Fruit fly (Drosophila melanogaster): ENCODE results near the gene psd.
A peak's percentile ranks its signal among the peaks of the same experiment; 100 is the strongest.

psd gene

DNA sequence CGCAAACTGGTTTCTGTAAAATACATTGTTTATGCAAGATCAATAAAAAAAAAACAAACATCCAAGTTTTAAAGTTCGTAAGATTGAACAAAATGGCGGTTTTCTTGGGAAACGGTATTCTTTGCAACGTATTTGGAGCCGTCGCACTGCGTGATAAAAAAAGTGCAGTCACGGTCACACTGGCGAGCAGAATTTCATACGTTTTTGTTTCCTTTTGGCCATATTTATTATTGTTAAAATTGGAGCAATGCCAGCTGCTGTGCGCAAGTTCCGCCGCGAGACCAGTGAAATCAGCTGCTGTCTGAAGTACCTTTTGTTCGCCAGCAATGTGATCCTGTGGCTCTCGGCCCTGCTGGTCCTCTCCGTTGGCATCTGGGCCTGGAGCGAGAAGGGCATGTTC lies 35.3 kb upstream of the psd start, which contains the start of gene Tsp26A (continued):
- TF ChIP-seq CG3281 (GFP tag; optimal IDR thresholded peaks at IDR 0.05) (no peak), luna (GFP tag; optimal IDR thresholded peaks at IDR 0.05) (no peak), CG4617 (GFP tag; optimal IDR thresholded peaks at IDR 0.05; ENCODE audit: borderline replicate concordance) (peak; percentile 61)

DNA sequence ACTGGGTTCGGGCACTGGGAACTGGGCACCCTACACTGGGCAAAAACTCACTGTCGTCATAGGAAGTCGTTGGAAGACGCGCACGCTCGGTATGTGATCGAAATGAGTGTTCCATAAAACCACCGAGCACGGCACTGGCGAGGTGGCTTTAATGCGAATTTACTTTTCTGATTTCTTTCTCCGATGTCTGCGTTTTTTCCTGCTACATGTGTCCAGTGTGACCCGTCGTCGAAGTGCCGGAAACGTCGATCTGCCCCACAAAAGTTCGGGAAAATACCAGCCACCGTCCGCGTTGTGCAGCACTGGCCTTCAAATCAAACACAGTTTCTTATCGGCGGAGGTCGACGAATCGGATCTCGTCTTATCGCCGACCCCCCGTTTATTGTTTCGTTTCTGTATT lies 34.5 kb upstream of the psd start, which contains the start of gene Kdm5:
TSS of gene Kdm5 (minus strand) at position 255 of the 400 bp plus-strand sequence.
- TF ChIP-seq CG34224 (GFP tag; IDR thresholded peaks at IDR 0.05; ENCODE audit: partially characterized antibody) (no peak), Xrp1 (GFP tag; IDR thresholded peaks at IDR 0.05) (no peak), CG2116 (GFP tag; optimal IDR thresholded peaks at IDR 0.05) (peak; percentile 26), mam (GFP tag; optimal IDR thresholded peaks at IDR 0.05) (no peak), Dll (GFP tag; IDR thresholded peaks at IDR 0.05; ENCODE audit: partially characterized antibody) (no peak), Ssrp (tag; optimal IDR thresholded peaks at IDR 0.05) (no peak), phol (tag; optimal IDR thresholded peaks at IDR 0.05) (peak; percentile 70), CG11093 (GFP tag; IDR thresholded peaks at IDR 0.05) (no peak), prd (optimal IDR thresholded peaks at IDR 0.05) (no peak), prd (GFP tag; IDR thresholded peaks at IDR 0.05) (peak; percentile 45; the same call in 1 of the 3 replicates), gcm (GFP tag; optimal IDR thresholded peaks at IDR 0.05) (no peak), wdn (GFP tag; IDR thresholded peaks at IDR 0.05) (no peak), CG12942 (GFP tag; optimal IDR thresholded peaks at IDR 0.05) (no peak), CG18764 (GFP tag; optimal IDR thresholded peaks at IDR 0.05) (no peak), sob (GFP tag; IDR thresholded peaks at IDR 0.05) (peak; percentile 49; the same call in 1 of the 2 replicates), CG9876 (GFP tag; optimal IDR thresholded peaks at IDR 0.05) (peak; percentile 16), jing (GFP tag; optimal IDR thresholded peaks at IDR 0.05) (no peak), CG7357 (GFP tag; IDR thresholded peaks at IDR 0.05) (no peak), Sox102F (GFP tag; optimal IDR thresholded peaks at IDR 0.05) (no peak), CG12104 (GFP tag; optimal IDR thresholded peaks at IDR 0.05) (no peak), repo (GFP tag; optimal IDR thresholded peaks at IDR 0.05) (peak; percentile 1), pnt (GFP tag; optimal IDR thresholded peaks at IDR 0.05) (no peak), lmd (GFP tag; IDR thresholded peaks at IDR 0.05) (peak; percentile 25; the same call in 1 of the 2 replicates), abd-A (tag; optimal IDR thresholded peaks at IDR 0.05) (no peak), Myb (GFP tag; optimal IDR thresholded peaks at IDR 0.05) (peak; percentile 88), Gsc (GFP tag; IDR thresholded peaks at IDR 0.05) (no peak), CG17802 (tag; optimal IDR thresholded peaks at IDR 0.05) (peak; percentile 44), Dek (tag; optimal IDR thresholded peaks at IDR 0.05) (no peak), Dp (GFP tag; optimal IDR thresholded peaks at IDR 0.05) (peak; percentile 60), CG6854 (GFP tag; optimal IDR thresholded peaks at IDR 0.05) (no peak), sim (GFP tag; IDR thresholded peaks at IDR 0.05) (no peak), lab (GFP tag; optimal IDR thresholded peaks at IDR 0.05) (peak; percentile 64), CG34422 (GFP tag; IDR thresholded peaks at IDR 0.05) (peak; percentile 65; the same call in 2 of the 3 replicates), CG43689 (GFP tag; IDR thresholded peaks at IDR 0.05) (no peak), CG5953 (GFP tag; IDR thresholded peaks at IDR 0.05) (no peak), C15 (GFP tag; IDR thresholded peaks at IDR 0.05) (no peak), tx (GFP tag; optimal IDR thresholded peaks at IDR 0.05) (peak; percentile 11), Aef1 (GFP tag; IDR thresholded peaks at IDR 0.05) (no peak), cg (GFP tag; optimal IDR thresholded peaks at IDR 0.05) (peak; percentile 67), Opbp (GFP tag; IDR thresholded peaks at IDR 0.05; ENCODE audit: partially characterized antibody) (no peak; the same call in 2 of the 3 replicates), D19A (tag; optimal IDR thresholded peaks at IDR 0.05) (no peak), fd102C (GFP tag; optimal IDR thresholded peaks at IDR 0.05) (no peak), Hr78 (GFP tag; optimal IDR thresholded peaks at IDR 0.05) (peak in 1 of 2 experiments; percentile 80), yki (optimal IDR thresholded peaks at IDR 0.05) (no peak), Deaf1 (tag; optimal IDR thresholded peaks at IDR 0.05) (peak; percentile 61), shn (GFP tag; optimal IDR thresholded peaks at IDR 0.05) (peak; percentile 45), CG15696 (tag; optimal IDR thresholded peaks at IDR 0.05) (no peak)

Measured in whole organism, embryonic.